Worm (Caenorhabditis elegans): ENCODE data around the gene trmt-10C.2.

Gene trmt-10C.2

ce11 chrIII:6345968-6346498, at the start of gene trmt-10C.2, which contains the start of gene C56G2.22:
trmt-10C.2 (plus strand) TSS chrIII:6346281.
C56G2.22 (plus strand) TSS chrIII:6346448.
- TF ChIP-seq sox-4 (tag; optimal IDR thresholded peaks at IDR 0.05) (no peak), nhr-11 (tag; optimal IDR thresholded peaks at IDR 0.05) (no peak), tbx-2 (tag; optimal IDR thresholded peaks at IDR 0.05) (no peak), nhr-85 (tag) (no peak), ets-5 (GFP tag; IDR thresholded peaks at IDR 0.05) (no peak), sptf-1 (tag; optimal IDR thresholded peaks at IDR 0.05) (no peak), dsc-1 (tag; optimal IDR thresholded peaks at IDR 0.05) (no peak), unc-62 (GFP tag; optimal IDR thresholded peaks at IDR 0.05) (no peak), pax-3 (tag; optimal IDR thresholded peaks at IDR 0.05) (no peak), egl-13 (tag; optimal IDR thresholded peaks at IDR 0.05) (no peak), efl-1 (optimal IDR thresholded peaks at IDR 0.05) (no peak), efl-1 (GFP tag; optimal IDR thresholded peaks at IDR 0.05 in 1 of 2) (no peak), fkh-8 (tag; optimal IDR thresholded peaks at IDR 0.05) (no peak), fkh-10 (GFP tag; optimal IDR thresholded peaks at IDR 0.05) (no peak), grh-1 (GFP tag; IDR thresholded peaks at IDR 0.05) (no peak), nhr-47 (tag; optimal IDR thresholded peaks at IDR 0.05) (no peak)

DNA sequence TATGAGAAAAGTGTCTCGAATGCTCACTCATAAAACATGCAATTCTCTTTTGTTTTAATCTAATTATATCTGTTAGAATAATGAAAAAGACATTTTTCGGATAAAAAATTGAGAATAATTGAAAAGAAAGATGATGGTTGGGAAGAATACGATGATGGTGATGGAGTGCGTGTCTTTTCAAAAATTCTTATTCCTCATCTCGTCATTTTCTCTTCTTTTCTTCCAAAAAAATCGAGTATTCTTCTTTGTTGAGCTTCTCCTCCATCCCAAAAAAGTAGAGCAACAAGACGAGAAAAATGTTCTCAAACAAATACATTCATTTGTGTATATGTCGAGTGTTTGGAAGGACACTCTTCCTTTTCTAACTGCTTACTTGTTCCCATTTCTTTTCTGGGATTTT, 48.5 kb upstream of the trmt-10C.2 start:
- TF ChIP-seq lin-14 (GFP tag; optimal IDR thresholded peaks at IDR 0.05) (peak; percentile 45), ztf-4 (tag; optimal IDR thresholded peaks at IDR 0.05) (no peak)

DNA sequence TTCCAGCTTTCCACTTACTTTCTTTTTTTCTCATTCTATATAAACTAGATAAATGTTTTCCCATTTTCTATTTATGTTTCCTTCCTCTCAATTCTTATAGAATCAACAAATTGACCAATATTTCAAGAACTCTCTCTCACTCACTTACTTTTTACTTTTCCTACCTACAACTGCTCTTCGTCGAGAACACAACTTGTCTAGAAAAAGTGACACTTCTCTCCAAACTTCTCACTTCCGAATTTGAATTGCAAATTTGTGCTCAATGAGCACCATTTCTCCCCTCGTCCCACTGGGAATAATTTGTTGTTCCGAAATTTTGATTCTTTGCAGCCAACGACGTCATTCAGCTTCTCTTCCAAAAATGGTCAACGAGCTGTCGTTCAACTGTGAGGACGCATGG, 48.0 kb upstream of the trmt-10C.2 start, which contains the start of gene F47D12.3:
Gene F47D12.3 (plus strand): TSS at position 331 of the 400 bp plus-strand sequence.
- TF ChIP-seq lin-39 (tag; optimal IDR thresholded peaks at IDR 0.05) (no peak), F16B12.6 (tag; optimal IDR thresholded peaks at IDR 0.05) (no peak), mdl-1 (tag; optimal IDR thresholded peaks at IDR 0.05) (no peak), ceh-82 (tag; optimal IDR thresholded peaks at IDR 0.05) (no peak), ceh-90 (tag; optimal IDR thresholded peaks at IDR 0.05) (no peak), nhr-71 (tag; optimal IDR thresholded peaks at IDR 0.05) (no peak), ztf-11 (tag; optimal IDR thresholded peaks at IDR 0.05) (no peak), dpl-1 (GFP tag; optimal IDR thresholded peaks at IDR 0.05) (no peak), nhr-12 (tag; optimal IDR thresholded peaks at IDR 0.05) (no peak), nhr-90 (tag; optimal IDR thresholded peaks at IDR 0.05; ENCODE audit: poor library complexity) (no peak), hlh-17 (GFP tag; optimal IDR thresholded peaks at IDR 0.05; ENCODE audit: borderline replicate concordance) (no peak), pqm-1 (tag; optimal IDR thresholded peaks at IDR 0.05) (no peak), sptf-1 (tag; optimal IDR thresholded peaks at IDR 0.05) (no peak), efl-1 (optimal IDR thresholded peaks at IDR 0.05) (no peak), efl-1 (GFP tag; optimal IDR thresholded peaks at IDR 0.05 in 1 of 2) (no peak), unc-130 (tag; optimal IDR thresholded peaks at IDR 0.05) (no peak), C16A3.4 (tag; optimal IDR thresholded peaks at IDR 0.05) (no peak), irx-1 (tag; optimal IDR thresholded peaks at IDR 0.05) (no peak), unc-62 (GFP tag; optimal IDR thresholded peaks at IDR 0.05) (no peak), aha-1 (tag; optimal IDR thresholded peaks at IDR 0.05) (no peak), ztf-4 (tag; optimal IDR thresholded peaks at IDR 0.05) (no peak)

- TF ChIP-seq dsc-1 (tag; optimal IDR thresholded peaks at IDR 0.05) (no peak), nhr-90 (tag; optimal IDR thresholded peaks at IDR 0.05; ENCODE audit: poor library complexity) (no peak), ceh-8 (GFP tag; optimal IDR thresholded peaks at IDR 0.05) (no peak), efl-1 (optimal IDR thresholded peaks at IDR 0.05) (no peak), efl-1 (GFP tag; optimal IDR thresholded peaks at IDR 0.05 in 1 of 2) (peak in 1 of 2 experiments; percentile 56), dpl-1 (GFP tag; optimal IDR thresholded peaks at IDR 0.05) (no peak)
Observed at ce11 chrIII:6300297-6300696, 45.8 kb upstream of the trmt-10C.2 start.
